Worm (Caenorhabditis elegans): Measurements from ENCODE around the gene C05A2.4.

Gene C05A2.4

ce11 chrV:10720303-10720847 is 25.1 kb downstream of the C05A2.4 start:
- no peak for TF ChIP-seq him-1 (tag; optimal IDR thresholded peaks at IDR 0.05)
- TF ChIP-seq dao-5 (tag; optimal IDR thresholded peaks at IDR 0.05) = no peak
- no peak for TF ChIP-seq W03F9.2 (tag; optimal IDR thresholded peaks at IDR 0.05)

- TF ChIP-seq dao-5 (tag; optimal IDR thresholded peaks at IDR 0.05) (no peak), W03F9.2 (tag; optimal IDR thresholded peaks at IDR 0.05) (no peak), him-1 (tag; optimal IDR thresholded peaks at IDR 0.05) (no peak)
Measured at ce11 chrV:10720876-10721275, 25.6 kb downstream of the C05A2.4 start.

ce11 chrV:10721304-10721703 is 26.0 kb downstream of the C05A2.4 start:
- no peak for TF ChIP-seq him-1 (tag; optimal IDR thresholded peaks at IDR 0.05)
- no peak for TF ChIP-seq dao-5 (tag; optimal IDR thresholded peaks at IDR 0.05)
- no peak for TF ChIP-seq W03F9.2 (tag; optimal IDR thresholded peaks at IDR 0.05)

- no peak for TF ChIP-seq dao-5 (tag; optimal IDR thresholded peaks at IDR 0.05)
- TF ChIP-seq W03F9.2 (tag; optimal IDR thresholded peaks at IDR 0.05) = no peak
- TF ChIP-seq him-1 (tag; optimal IDR thresholded peaks at IDR 0.05) = peak; percentile 39
Measured at ce11 chrV:10721912-10722426, 26.7 kb downstream of the C05A2.4 start.

- TF ChIP-seq him-1 (tag; optimal IDR thresholded peaks at IDR 0.05) (no peak), dao-5 (tag; optimal IDR thresholded peaks at IDR 0.05) (no peak), W03F9.2 (tag; optimal IDR thresholded peaks at IDR 0.05) (no peak)
Measured at ce11 chrV:10722595-10722994, 27.3 kb downstream of the C05A2.4 start.

- no peak for TF ChIP-seq dao-5 (tag; optimal IDR thresholded peaks at IDR 0.05)
- no peak for TF ChIP-seq W03F9.2 (tag; optimal IDR thresholded peaks at IDR 0.05)
- no peak for TF ChIP-seq him-1 (tag; optimal IDR thresholded peaks at IDR 0.05)
Measured at ce11 chrV:10723181-10723580, 27.9 kb downstream of the C05A2.4 start.

- TF ChIP-seq dao-5 (tag; optimal IDR thresholded peaks at IDR 0.05) (no peak), him-1 (tag; optimal IDR thresholded peaks at IDR 0.05) (no peak), W03F9.2 (tag; optimal IDR thresholded peaks at IDR 0.05) (no peak)
Measured at ce11 chrV:10723583-10723982, 28.3 kb downstream of the C05A2.4 start.

ce11 chrV:10724472-10724871 is 29.2 kb downstream of the C05A2.4 start:
- no peak for TF ChIP-seq him-1 (tag; optimal IDR thresholded peaks at IDR 0.05)
- no peak for TF ChIP-seq dao-5 (tag; optimal IDR thresholded peaks at IDR 0.05)
- no peak for TF ChIP-seq W03F9.2 (tag; optimal IDR thresholded peaks at IDR 0.05)

- TF ChIP-seq dao-5 (tag; optimal IDR thresholded peaks at IDR 0.05) (no peak), him-1 (tag; optimal IDR thresholded peaks at IDR 0.05) (no peak), W03F9.2 (tag; optimal IDR thresholded peaks at IDR 0.05) (no peak)
Measured at ce11 chrV:10725424-10725951, 30.2 kb downstream of the C05A2.4 start.

- TF ChIP-seq dao-5 (tag; optimal IDR thresholded peaks at IDR 0.05) (no peak), him-1 (tag; optimal IDR thresholded peaks at IDR 0.05) (no peak), W03F9.2 (tag; optimal IDR thresholded peaks at IDR 0.05) (no peak)
Measured at ce11 chrV:10726691-10727090, 31.4 kb downstream of the C05A2.4 start.

ce11 chrV:10727651-10728050 is 32.4 kb downstream of the C05A2.4 start:
- TF ChIP-seq dao-5 (tag; optimal IDR thresholded peaks at IDR 0.05) (no peak), him-1 (tag; optimal IDR thresholded peaks at IDR 0.05) (no peak), W03F9.2 (tag; optimal IDR thresholded peaks at IDR 0.05) (no peak)

- TF ChIP-seq W03F9.2 (tag; optimal IDR thresholded peaks at IDR 0.05) = no peak
- TF ChIP-seq him-1 (tag; optimal IDR thresholded peaks at IDR 0.05) = no peak
- TF ChIP-seq dao-5 (tag; optimal IDR thresholded peaks at IDR 0.05) = no peak
Measured at ce11 chrV:10729456-10729904, 34.2 kb downstream of the C05A2.4 start.

ce11 chrV:10730824-10731416 is 35.6 kb downstream of the C05A2.4 start:
- TF ChIP-seq him-1 (tag; optimal IDR thresholded peaks at IDR 0.05) (no peak), dao-5 (tag; optimal IDR thresholded peaks at IDR 0.05) (no peak), W03F9.2 (tag; optimal IDR thresholded peaks at IDR 0.05) (no peak)

ce11 chrV:10731989-10732472 is 36.8 kb downstream of the C05A2.4 start, which contains the start of gene T28B11.1:
Gene T28B11.1, minus strand, starts transcription at chrV:10732422.
- TF ChIP-seq W03F9.2 (tag; optimal IDR thresholded peaks at IDR 0.05) (no peak), dao-5 (tag; optimal IDR thresholded peaks at IDR 0.05) (no peak), him-1 (tag; optimal IDR thresholded peaks at IDR 0.05) (no peak)

All from whole organism, L4/young adult.